Worm (Caenorhabditis elegans) whole organism, L4 larva: Measurements from ENCODE around the gene F54D5.24.

Experiments
- D1046.2 ChIP-seq: fragments of 200-800 bp; sonication (Bioruptor generic); IDR thresholded peaks from 2 replicates; pipeline ENCODE4 v1.3.6; 2022; ENCODE audit warnings: missing genetic modification characterization, missing compliant biosample characterization
- F26F4.8 ChIP-seq: fragments of 200-800 bp; sonication (Bioruptor generic); conservative IDR thresholded peaks from 2 replicates; pipeline ENCODE4 v1.3.6; 2022; ENCODE audit warnings: missing genetic modification characterization, missing compliant biosample characterization
- T26A8.4 ChIP-seq: fragments of 200-800 bp; sonication (Bioruptor generic); IDR thresholded peaks from 2 replicates; pipeline ENCODE4 v1.3.6; 2022; ENCODE audit warnings: missing genetic modification characterization, missing compliant biosample characterization
- ZK546.5 ChIP-seq, 2 experiments: sonication (generic microtip); optimal IDR thresholded peaks; 2 replicates each; lab custom pipeline; 2017; ENCODE audit warnings: missing biosample characterization in 2 of 2, missing genetic modification characterization in 2 of 2
- arid-1 ChIP-seq: fragments of 200-800 bp; sonication (Bioruptor generic); conservative IDR thresholded peaks from 2 replicates; pipeline ENCODE4 v1.3.6; 2022; ENCODE audit warnings: missing genetic modification reagents, missing genetic modification characterization, missing compliant biosample characterization
- attf-4 ChIP-seq: sonication (generic microtip); optimal IDR thresholded peaks from 3 replicates; lab custom pipeline; 2017; ENCODE audit warnings: missing biosample characterization, missing genetic modification characterization
- ceh-28 ChIP-seq: fragments of 150-350 bp; optimal IDR thresholded peaks from 2 replicates; lab custom pipeline; 2014; ENCODE audit warnings: missing biosample characterization, missing genetic modification reagents, missing genetic modification characterization
- ceh-32 ChIP-seq: sonication (generic microtip); optimal IDR thresholded peaks from 2 replicates; lab custom pipeline; 2016; ENCODE audit warnings: mild to moderate bottlenecking, missing genetic modification characterization, missing compliant biosample characterization; ENCODE audit not compliant: poor library complexity
- ceh-44 ChIP-seq: fragments of 200-800 bp; sonication (Bioruptor generic); IDR thresholded peaks from 2 replicates; pipeline ENCODE4 v1.3.6; 2022; ENCODE audit warnings: missing genetic modification reagents, missing genetic modification characterization, missing compliant biosample characterization
- ces-1 ChIP-seq: fragments of 150-350 bp; sonication (generic microtip); optimal IDR thresholded peaks from 4 replicates; lab custom pipeline; 2014; ENCODE audit warnings: missing biosample characterization, missing genetic modification reagents, missing genetic modification characterization
- cey-2 ChIP-seq: sonication (generic microtip); optimal IDR thresholded peaks from 3 replicates; lab custom pipeline; 2017; ENCODE audit warnings: missing genetic modification characterization, mild to moderate bottlenecking, missing compliant biosample characterization, antibody characterized with exemption, borderline replicate concordance; ENCODE audit not compliant: insufficient read depth
- daf-19 ChIP-seq: fragments of 200-800 bp; sonication (Bioruptor generic); conservative IDR thresholded peaks from 2 replicates; pipeline ENCODE4 v1.3.6; 2022; ENCODE audit warnings: missing genetic modification characterization, missing compliant biosample characterization
- dmd-8 ChIP-seq: fragments of 200-800 bp; sonication (Bioruptor generic); IDR thresholded peaks from 2 replicates; pipeline ENCODE4 v1.3.6; 2022; ENCODE audit warnings: missing genetic modification characterization, missing compliant biosample characterization
- dpl-1 ChIP-seq: fragments of 150-350 bp; optimal IDR thresholded peaks from 2 replicates; lab custom pipeline; 2014; ENCODE audit warnings: missing biosample characterization, missing genetic modification reagents, missing genetic modification characterization
- fkh-10 ChIP-seq: fragments of 150-350 bp; optimal IDR thresholded peaks from 2 replicates; lab custom pipeline; 2014; ENCODE audit warnings: missing biosample characterization, missing genetic modification reagents, missing genetic modification characterization
- hmg-1.1 ChIP-seq: fragments of 200-800 bp; sonication (Bioruptor generic); IDR thresholded peaks from 2 replicates; pipeline ENCODE4 v1.3.6; 2022; ENCODE audit warnings: missing genetic modification reagents, missing genetic modification characterization, missing compliant biosample characterization
- lin-1 ChIP-seq: fragments of 200-800 bp; sonication (Bioruptor generic); IDR thresholded peaks from 2 replicates; pipeline ENCODE4 v1.3.6; 2022; ENCODE audit warnings: missing genetic modification reagents, missing genetic modification characterization, missing compliant biosample characterization
- lin-13 ChIP-seq: fragments of 150-350 bp; optimal IDR thresholded peaks from 2 replicates; lab custom pipeline; 2014; ENCODE audit warnings: missing biosample characterization, missing genetic modification reagents, missing genetic modification characterization
- lin-38 ChIP-seq: fragments of 200-800 bp; sonication (Bioruptor generic); IDR thresholded peaks from 2 replicates; pipeline ENCODE4 v1.3.6; 2022; ENCODE audit warnings: missing genetic modification reagents, missing genetic modification characterization, missing compliant biosample characterization
- lsy-2 ChIP-seq, 2 experiments: fragments of 150-350 bp in 1 of 2; sonication (generic microtip) in 1 of 2; optimal IDR thresholded peaks; 2 replicates each; lab custom pipeline; 2014 to 2017; ENCODE audit warnings: missing biosample characterization in 2 of 2, missing genetic modification characterization in 2 of 2
- madf-9 ChIP-seq: fragments of 200-800 bp; sonication (Bioruptor generic); conservative IDR thresholded peaks from 2 replicates; pipeline ENCODE4 v1.3.6; 2022; ENCODE audit warnings: missing genetic modification reagents, missing genetic modification characterization, missing compliant biosample characterization
- mep-1 ChIP-seq: fragments of 150-350 bp; sonication (generic microtip); optimal IDR thresholded peaks from 3 replicates; lab custom pipeline; 2014; ENCODE audit warnings: missing biosample characterization, missing genetic modification characterization
- mxl-2 ChIP-seq: fragments of 200-800 bp; sonication (Bioruptor generic); conservative IDR thresholded peaks from 2 replicates; pipeline ENCODE4 v1.3.6; 2022; ENCODE audit warnings: missing genetic modification reagents, missing genetic modification characterization, missing compliant biosample characterization
- mxl-3 ChIP-seq: fragments of 200-800 bp; sonication (Bioruptor generic); optimal IDR thresholded peaks from 2 replicates; lab custom pipeline; 2018; ENCODE audit warnings: mild to moderate bottlenecking, missing genetic modification characterization, missing compliant biosample characterization
- nhr-102 ChIP-seq: sonication (generic microtip); optimal IDR thresholded peaks from 2 replicates; lab custom pipeline; 2016; ENCODE audit warnings: mild to moderate bottlenecking, missing genetic modification characterization, moderate library complexity, missing compliant biosample characterization
- nhr-11 ChIP-seq: fragments of 150-350 bp; optimal IDR thresholded peaks from 2 replicates; lab custom pipeline; 2014; ENCODE audit warnings: missing biosample characterization, missing genetic modification characterization
- nhr-25 ChIP-seq: sonication (generic microtip); optimal IDR thresholded peaks from 2 replicates; lab custom pipeline; 2017; ENCODE audit warnings: missing genetic modification characterization, mild to moderate bottlenecking, missing compliant biosample characterization, antibody characterized with exemption, moderate library complexity, borderline replicate concordance; ENCODE audit not compliant: insufficient read depth
- nhr-48 ChIP-seq: sonication (generic microtip); optimal IDR thresholded peaks from 2 replicates; lab custom pipeline; 2016; ENCODE audit warnings: mild to moderate bottlenecking, missing genetic modification characterization, missing compliant biosample characterization
- nhr-76 ChIP-seq: fragments of 150-350 bp; optimal IDR thresholded peaks from 2 replicates; lab custom pipeline; 2014; ENCODE audit warnings: missing biosample characterization, missing genetic modification characterization
- nhr-77 ChIP-seq: fragments of 150-350 bp; optimal IDR thresholded peaks from 2 replicates; lab custom pipeline; 2014; ENCODE audit warnings: missing biosample characterization, missing genetic modification characterization
- pha-4 ChIP-seq, 2 experiments: fragments of 150-350 bp in 1 of 2; fragments of 200-800 bp in 1 of 2; sonication (Bioruptor generic) in 1 of 2; IDR thresholded peaks in 1 of 2; optimal IDR thresholded peaks in 1 of 2; 2 replicates each; pipeline versions ENCODE4 v1.3.6 to Lab custom; 2014 to 2022; ENCODE audit warnings: missing genetic modification characterization in 2 of 2, missing genetic modification reagents in 2 of 2, missing biosample characterization in 1 of 2, missing compliant biosample characterization in 1 of 2
- pqm-1 ChIP-seq: sonication (generic microtip); optimal IDR thresholded peaks from 2 replicates; lab custom pipeline; 2017; ENCODE audit warnings: missing biosample characterization, missing genetic modification characterization
- saeg-2 ChIP-seq: fragments of 200-800 bp; sonication (Bioruptor generic); IDR thresholded peaks from 2 replicates; pipeline ENCODE4 v1.3.6; 2022; ENCODE audit warnings: missing genetic modification reagents, missing genetic modification characterization, missing compliant biosample characterization
- set-16 ChIP-seq: fragments of 200-800 bp; sonication (Bioruptor generic); IDR thresholded peaks from 2 replicates; pipeline ENCODE4 v1.3.6; 2022; ENCODE audit warnings: missing genetic modification reagents, missing genetic modification characterization, missing compliant biosample characterization
- snpc-1.2 ChIP-seq: fragments of 200-800 bp; sonication (Bioruptor generic); IDR thresholded peaks from 2 replicates; pipeline ENCODE4 v1.3.6; 2022; ENCODE audit warnings: missing genetic modification reagents, missing genetic modification characterization, missing compliant biosample characterization
- snpc-4 ChIP-seq: fragments of 150-350 bp; optimal IDR thresholded peaks from 2 replicates; lab custom pipeline; 2014; ENCODE audit warnings: missing biosample characterization, missing genetic modification characterization
- spr-3 ChIP-seq: fragments of 200-800 bp; sonication (Bioruptor generic); optimal IDR thresholded peaks from 2 replicates; lab custom pipeline; 2018; ENCODE audit warnings: mild to moderate bottlenecking, missing genetic modification characterization, missing compliant biosample characterization
- tra-1 ChIP-seq: fragments of 200-800 bp; sonication (Bioruptor generic); IDR thresholded peaks from 2 replicates; pipeline ENCODE4 v1.3.6; 2022; ENCODE audit warnings: missing genetic modification reagents, missing genetic modification characterization, missing compliant biosample characterization
- unc-39 ChIP-seq: sonication (generic microtip); optimal IDR thresholded peaks from 2 replicates; lab custom pipeline; 2017; ENCODE audit warnings: missing biosample characterization, missing genetic modification characterization
- unc-62 ChIP-seq, 3 experiments: fragments of 150-350 bp in 1 of 3; sonication (generic microtip); optimal IDR thresholded peaks in 2 of 3; peaks in 1 of 3; 1 replicate in 1 of 3; 2 replicates in 2 of 3; lab custom pipeline; 2014 to 2017; ENCODE audit warnings: missing biosample characterization in 3 of 3, missing genetic modification characterization in 3 of 3, missing genetic modification reagents in 3 of 3, missing genotype in 1 of 3
- zfp-3 ChIP-seq: fragments of 200-800 bp; sonication (Bioruptor generic); conservative IDR thresholded peaks from 2 replicates; pipeline ENCODE4 v1.3.6; 2022; ENCODE audit warnings: missing genetic modification reagents, missing genetic modification characterization, missing compliant biosample characterization
- zip-2 ChIP-seq: fragments of 150-350 bp; optimal IDR thresholded peaks from 2 replicates; lab custom pipeline; 2014; ENCODE audit warnings: missing biosample characterization, missing genetic modification characterization
- ztf-7 ChIP-seq: fragments of 150-350 bp; optimal IDR thresholded peaks from 2 replicates; lab custom pipeline; 2014; ENCODE audit warnings: missing biosample characterization, missing genetic modification characterization

Gene F54D5.24

DNA sequence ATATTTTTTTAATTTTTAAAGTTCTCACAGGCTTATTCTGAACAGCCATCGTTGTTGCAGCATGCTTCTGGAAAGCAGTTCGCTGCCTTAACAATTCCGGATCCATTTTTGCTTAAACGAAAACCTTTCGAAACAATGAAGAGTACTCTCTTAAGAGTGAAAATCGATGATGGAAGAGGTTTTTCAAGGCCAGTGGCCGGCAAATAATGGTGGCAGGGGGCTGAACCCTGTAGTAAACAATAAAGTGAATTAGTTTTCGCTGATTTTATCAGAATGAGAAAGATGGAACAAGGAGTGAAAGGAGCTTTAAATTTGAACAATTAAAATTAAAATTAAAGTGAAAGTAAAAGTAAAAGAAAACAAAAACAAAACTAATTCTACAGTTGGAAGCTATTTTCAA is 13.4 kb upstream of the F54D5.24 start, which contains the start of gene gtf-2E2 (continued):
- TF ChIP-seq mep-1 (tag; lab: Kevin White, UChicago), result peak; percentile 20
- TF ChIP-seq dmd-8 (GFP tag; lab: Robert Waterston, UW), result no peak
- no peak for TF ChIP-seq saeg-2 (GFP tag; lab: Robert Waterston, UW)
- peak; percentile 51 for TF ChIP-seq lin-13 (GFP tag; lab: Kevin White, UChicago)
- no peak for TF ChIP-seq spr-3 (GFP tag; lab: Kevin White, UChicago)
- no peak for TF ChIP-seq nhr-76 (tag; lab: Kevin White, UChicago)

DNA sequence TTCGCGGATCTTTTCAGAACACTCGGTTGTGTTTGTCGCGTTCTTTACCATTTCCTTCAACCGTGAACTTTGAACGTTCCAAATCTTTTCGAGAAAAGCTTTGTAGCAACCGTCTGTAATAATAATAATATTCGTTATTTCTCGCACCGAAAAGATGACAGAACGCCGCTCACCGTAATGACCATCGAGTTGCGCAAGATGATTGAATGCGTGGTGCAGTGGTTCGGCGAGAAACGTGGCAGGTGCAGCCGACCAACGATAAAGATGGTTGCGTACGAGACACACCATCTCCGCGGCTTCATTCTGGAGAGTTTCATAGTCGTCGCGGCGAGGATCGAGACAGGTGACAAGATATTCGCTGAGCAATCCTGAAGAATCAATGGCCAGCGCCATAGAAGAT is 12.8 kb upstream of the F54D5.24 start:
- no peak for TF ChIP-seq lin-38
- no peak for TF ChIP-seq fkh-10 (GFP tag; lab: Kevin White, UChicago)
- TF ChIP-seq madf-9, result no peak
- no peak for TF ChIP-seq T26A8.4 (GFP tag; lab: Robert Waterston, UW)
- TF ChIP-seq snpc-4 (tag; lab: Kevin White, UChicago), result no peak

DNA sequence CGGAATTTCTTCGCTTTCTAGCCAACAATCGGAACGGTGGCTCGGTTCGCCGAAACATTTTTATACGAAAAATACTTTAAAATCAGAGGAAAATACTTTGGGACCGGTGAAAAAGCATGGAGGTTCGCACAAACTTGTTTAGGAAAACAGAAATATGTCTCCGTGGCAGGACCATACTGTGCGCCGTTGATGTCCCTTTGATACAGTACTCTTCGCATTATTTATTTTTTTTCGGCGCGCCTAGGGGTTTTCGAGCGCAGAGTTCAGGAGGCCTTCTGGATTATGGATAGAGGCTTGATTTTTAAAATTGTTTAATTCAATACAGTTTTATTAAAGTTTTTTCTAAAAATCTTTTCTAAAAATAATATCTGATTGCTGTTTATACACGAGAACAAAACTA is 11.0 kb upstream of the F54D5.24 start, which contains the start of gene F54D5.9:
Gene F54D5.9 (minus strand): TSS at position 115 of the 400 bp plus-strand sequence.
- TF ChIP-seq ceh-44 (GFP tag; lab: Robert Waterston, UW) (no peak), daf-19 (no peak), zfp-3 (GFP tag; lab: Robert Waterston, UW) (no peak), lin-38 (peak; percentile 14), ZK546.5 (tag; optimal IDR thresholded peaks at IDR 0.05; lab: Kevin White, UChicago) (no peak), snpc-1.2 (no peak)

DNA sequence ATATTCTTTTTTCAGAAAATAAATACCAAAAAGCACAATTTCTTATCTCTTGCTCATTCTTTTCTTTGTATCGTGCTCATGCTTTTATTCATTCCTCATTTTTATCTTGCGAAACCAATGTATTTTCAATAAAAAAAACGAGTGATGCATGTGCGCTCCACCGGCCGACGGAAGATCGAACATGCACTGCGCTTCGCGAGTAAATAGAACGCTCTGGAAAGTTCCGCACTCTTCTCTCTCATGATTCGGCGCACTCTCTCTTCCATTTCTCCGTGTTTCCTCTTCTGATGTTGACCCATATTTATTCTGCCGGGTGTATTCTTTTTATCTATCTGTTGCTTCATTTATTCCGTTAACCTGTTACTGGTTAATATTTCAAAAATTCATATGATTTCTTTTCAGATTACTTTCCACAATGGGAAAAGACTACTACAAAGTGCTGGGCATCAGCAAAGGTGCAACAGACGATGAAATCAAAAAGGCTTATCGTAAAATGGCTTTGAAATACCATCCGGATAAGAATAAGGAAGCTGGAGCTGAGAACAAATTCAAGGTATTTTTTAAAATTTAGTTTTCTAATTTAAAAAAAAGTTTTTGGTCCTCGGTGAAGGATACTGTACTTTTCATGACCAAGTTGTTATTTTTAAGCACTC is 10.3 kb upstream of the F54D5.24 start, which contains the start of gene dnj-13:
Gene dnj-13 (plus strand): TSS at position 403 of the 653 bp plus-strand sequence.
- TF ChIP-seq zip-2 (tag; lab: Kevin White, UChicago) (peak; percentile 79), lin-1 (GFP tag; lab: Robert Waterston, UW) (peak; percentile 98), nhr-77 (peak; percentile 90), dpl-1 (peak; percentile 78), pha-4 (GFP tag; IDR thresholded peaks at IDR 0.05; lab: Robert Waterston, UW) (peak; percentile 98), pha-4 (tag; optimal IDR thresholded peaks at IDR 0.05; lab: Kevin White, UChicago) (peak; percentile 89), D1046.2 (peak; percentile 88), unc-62 (GFP tag; optimal IDR thresholded peaks at IDR 0.05 in 1 of 2; lab: Kevin White, UChicago) (peak in 1 of 2 experiments; percentile 84), unc-62 (tag; optimal IDR thresholded peaks at IDR 0.05; lab: Kevin White, UChicago) (no peak), set-16 (GFP tag; lab: Robert Waterston, UW) (peak; percentile 77), F26F4.8 (GFP tag; lab: Robert Waterston, UW) (no peak), spr-3 (GFP tag; lab: Kevin White, UChicago) (peak; percentile 94), attf-4 (tag; lab: Kevin White, UChicago) (no peak), nhr-11 (tag; lab: Kevin White, UChicago) (peak; percentile 96), cey-2 (no peak), mep-1 (tag; lab: Kevin White, UChicago) (peak; percentile 96), ztf-7 (tag; lab: Kevin White, UChicago) (peak; percentile 39), nhr-25 (tag; lab: Kevin White, UChicago) (peak; percentile 68), ceh-44 (GFP tag; lab: Robert Waterston, UW) (peak; percentile 92), pqm-1 (tag; lab: Kevin White, UChicago) (no peak), lsy-2 (tag; optimal IDR thresholded peaks at IDR 0.05; lab: Kevin White, UChicago) (peak; percentile 88 to 94), arid-1 (peak; percentile 97), mxl-2 (peak; percentile 55; the same call in 1 of the 2 replicates), tra-1 (GFP tag; lab: Robert Waterston, UW) (peak; percentile 96), ceh-32 (tag; lab: Kevin White, UChicago) (peak; percentile 28), snpc-1.2 (peak; percentile 87), ceh-28 (no peak), nhr-48 (tag; lab: Kevin White, UChicago) (peak; percentile 89), ces-1 (GFP tag; lab: Kevin White, UChicago) (no peak), nhr-102 (peak; percentile 93), hmg-1.1 (GFP tag; lab: Robert Waterston, UW) (peak; percentile 97), mxl-3 (GFP tag; lab: Kevin White, UChicago) (peak; percentile 88), unc-39 (tag; lab: Kevin White, UChicago) (no peak)
